Worm (Caenorhabditis elegans) whole organism, mixed stage, embryonic: Measurements from ENCODE around the gene T16G1.7.

Source experiments
- blmp-1 ChIP-seq: fragments of 150-350 bp; optimal IDR thresholded peaks from 2 replicates; lab custom pipeline; 2014; ENCODE audit warnings: missing biosample characterization, missing genetic modification characterization
- ces-1 ChIP-seq: fragments of 150-350 bp; optimal IDR thresholded peaks from 2 replicates; lab custom pipeline; 2014; ENCODE audit warnings: missing biosample characterization, missing genetic modification reagents, missing genetic modification characterization
- elt-1 ChIP-seq: sonication (generic microtip); optimal IDR thresholded peaks from 2 replicates; lab custom pipeline; 2017; ENCODE audit warnings: missing genetic modification characterization, mild to moderate bottlenecking, missing compliant biosample characterization, antibody characterized with exemption, moderate library complexity, borderline replicate concordance; ENCODE audit not compliant: insufficient read depth
- elt-3 ChIP-seq: fragments of 150-350 bp; optimal IDR thresholded peaks from 2 replicates; lab custom pipeline; 2014; ENCODE audit warnings: missing biosample characterization, missing genetic modification characterization
- flh-1 ChIP-seq: fragments of 200-800 bp; sonication (Bioruptor generic); optimal IDR thresholded peaks from 2 replicates; lab custom pipeline; 2018; ENCODE audit warnings: mild to moderate bottlenecking, missing genetic modification characterization, moderate library complexity, missing compliant biosample characterization
- lin-13 ChIP-seq: fragments of 150-350 bp; optimal IDR thresholded peaks from 2 replicates; lab custom pipeline; 2014; ENCODE audit warnings: missing biosample characterization, missing genetic modification characterization
- mep-1 ChIP-seq: fragments of 150-350 bp; optimal IDR thresholded peaks from 2 replicates; lab custom pipeline; 2017; ENCODE audit warnings: missing biosample characterization, missing genetic modification reagents, missing genetic modification characterization, inconsistent platforms
- nhr-12 ChIP-seq: fragments of 150-350 bp; optimal IDR thresholded peaks from 2 replicates; lab custom pipeline; 2014; ENCODE audit warnings: missing biosample characterization, missing genetic modification characterization
- nhr-28 ChIP-seq: fragments of 150-350 bp; optimal IDR thresholded peaks from 2 replicates; lab custom pipeline; 2014; ENCODE audit warnings: missing biosample characterization, missing genetic modification characterization
- pha-4 ChIP-seq: fragments of 150-350 bp; optimal IDR thresholded peaks from 2 replicates; lab custom pipeline; 2018; ENCODE audit warnings: missing biosample characterization, missing genetic modification reagents, missing genetic modification characterization
- sptf-1 ChIP-seq: sonication (generic microtip); optimal IDR thresholded peaks from 2 replicates; lab custom pipeline; 2017; ENCODE audit warnings: mild to moderate bottlenecking, missing genetic modification characterization, moderate library complexity, missing compliant biosample characterization
- unc-39 ChIP-seq: fragments of 150-350 bp; optimal IDR thresholded peaks from 2 replicates; lab custom pipeline; 2014; ENCODE audit warnings: missing biosample characterization, missing genetic modification characterization
- unc-62 ChIP-seq: fragments of 150-350 bp; optimal IDR thresholded peaks from 2 replicates; lab custom pipeline; 2014; ENCODE audit warnings: missing biosample characterization, missing genetic modification reagents, missing genetic modification characterization
- ztf-11 ChIP-seq: fragments of 150-350 bp; optimal IDR thresholded peaks from 2 replicates; lab custom pipeline; 2014; ENCODE audit warnings: missing biosample characterization, missing genetic modification characterization

DNA sequence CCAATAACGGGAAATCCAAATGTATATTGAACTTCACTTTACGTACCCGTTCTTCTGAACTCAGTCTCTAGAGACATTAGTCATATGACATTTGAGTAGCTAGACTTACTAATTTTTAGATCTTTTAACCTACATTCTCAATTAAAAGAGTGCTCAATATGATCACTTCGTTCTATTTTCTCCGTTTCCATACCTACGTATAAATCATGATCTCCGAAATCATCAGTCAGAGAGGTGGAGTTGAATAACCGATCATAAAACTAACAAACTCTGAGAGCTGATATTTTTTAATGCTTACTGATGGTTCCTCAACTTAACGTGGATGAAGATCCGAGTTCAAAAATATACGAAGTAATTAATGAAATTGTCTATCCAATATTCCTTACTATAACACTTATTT, 29.2 kb upstream of the T16G1.7 start, which contains the start of gene srd-35:
- TF ChIP-seq elt-3 (tag; lab: Kevin White, UChicago) (no peak), elt-1 (no peak), mep-1 (tag; lab: Kevin White, UChicago) (no peak), unc-62 (GFP tag; lab: Kevin White, UChicago) (no peak), ces-1 (GFP tag; lab: Kevin White, UChicago) (no peak), pha-4 (no peak), flh-1 (no peak), ztf-11 (tag; lab: Kevin White, UChicago) (no peak), unc-39 (tag; lab: Kevin White, UChicago) (no peak), sptf-1 (no peak), nhr-28 (tag; lab: Kevin White, UChicago) (no peak), nhr-12 (tag; lab: Kevin White, UChicago) (no peak), lin-13 (tag; lab: Kevin White, UChicago) (no peak), blmp-1 (tag; lab: Kevin White, UChicago) (no peak)
